Worm (Caenorhabditis elegans): ENCODE results near the gene cytb-5.1.
"Not testable (repeated sequence)": the region's sequence is repeated elsewhere in the genome, so short reads cannot be mapped to it uniquely, and the experiment has no call there.

cytb-5.1 gene

ce11 chrX:13969257-13969968 is 32.3 kb upstream of the cytb-5.1 start (continued):
- TF ChIP-seq nhr-11 (tag; optimal IDR thresholded peaks at IDR 0.05) (peak; percentile 78), cey-2 (tag; optimal IDR thresholded peaks at IDR 0.05; ENCODE audit: borderline replicate concordance, insufficient read depth) (no peak), nhr-102 (tag; optimal IDR thresholded peaks at IDR 0.05) (peak; percentile 44), hif-1 (tag; optimal IDR thresholded peaks at IDR 0.05) (peak; percentile 23 to 73), set-16 (GFP tag; IDR thresholded peaks at IDR 0.05) (peak; percentile 89), daf-16 (GFP tag; optimal IDR thresholded peaks at IDR 0.05) (peak in 1 of 2 experiments; percentile 83), daf-16 (tag; optimal IDR thresholded peaks at IDR 0.05) (peak; percentile 71), pha-4 (GFP tag; IDR thresholded peaks at IDR 0.05) (peak; percentile 69), pha-4 (tag; optimal IDR thresholded peaks at IDR 0.05) (no peak), nhr-10 (tag; optimal IDR thresholded peaks at IDR 0.05) (peak; percentile 46), dmd-6 (GFP tag; IDR thresholded peaks at IDR 0.05) (peak; percentile 75), mes-2 (tag; optimal IDR thresholded peaks at IDR 0.05; ENCODE audit: poor library complexity, severe bottlenecking) (peak; percentile 69), lin-1 (GFP tag; IDR thresholded peaks at IDR 0.05) (no peak), T26A8.4 (GFP tag; IDR thresholded peaks at IDR 0.05) (0 out of 2 replicates have a peak, but pooled peaks have one; percentile 40), nhr-28 (tag; optimal IDR thresholded peaks at IDR 0.05) (peak; percentile 85), pqm-1 (tag; optimal IDR thresholded peaks at IDR 0.05) (peak; percentile 25), mdl-1 (tag; optimal IDR thresholded peaks at IDR 0.05) (peak; percentile 58 to 93), lsy-2 (tag; optimal IDR thresholded peaks at IDR 0.05) (peak; percentile 78 to 80), unc-62 (GFP tag; optimal IDR thresholded peaks at IDR 0.05 in 1 of 2) (peak in 1 of 2 experiments; percentile 98), unc-62 (tag; optimal IDR thresholded peaks at IDR 0.05) (no peak)

ce11 chrX:13973086-13973485 is 28.6 kb upstream of the cytb-5.1 start:
- peak; percentile 75 for TF ChIP-seq Y48G9A.11 (GFP tag; IDR thresholded peaks at IDR 0.05)
- TF ChIP-seq nhr-41 (GFP tag; IDR thresholded peaks at IDR 0.05), result peak; percentile 87
- peak; percentile 90 for TF ChIP-seq dmd-8 (GFP tag; IDR thresholded peaks at IDR 0.05)
- peak; percentile 62; the same call in 1 of the 2 replicates for TF ChIP-seq mdt-29 (GFP tag; IDR thresholded peaks at IDR 0.05)
- peak; percentile 68 for TF ChIP-seq madf-9 (GFP tag; conservative IDR thresholded peaks at IDR 0.05)
- TF ChIP-seq lim-7 (GFP tag; IDR thresholded peaks at IDR 0.05), result peak; percentile 96
- peak; percentile 47; the same call in 1 of the 2 replicates for TF ChIP-seq saeg-2 (GFP tag; IDR thresholded peaks at IDR 0.05)
- peak; percentile 32; the same call in 1 of the 2 replicates for TF ChIP-seq hmg-1.1 (GFP tag; IDR thresholded peaks at IDR 0.05)
- TF ChIP-seq F26F4.8 (GFP tag; conservative IDR thresholded peaks at IDR 0.05), result peak; percentile 94
- TF ChIP-seq arid-1 (GFP tag; conservative IDR thresholded peaks at IDR 0.05), result peak; percentile 75
- TF ChIP-seq Y105C5A.15 (GFP tag; IDR thresholded peaks at IDR 0.05), result peak; percentile 62; the same call in 1 of the 2 replicates
- peak; percentile 33; the same call in 1 of the 2 replicates for TF ChIP-seq lin-29 (GFP tag; IDR thresholded peaks at IDR 0.05)
- peak; percentile 93 for TF ChIP-seq pha-4 (GFP tag; IDR thresholded peaks at IDR 0.05)
- not testable (repeated sequence) for TF ChIP-seq pha-4 (tag; optimal IDR thresholded peaks at IDR 0.05)
- TF ChIP-seq T26A8.4 (GFP tag; IDR thresholded peaks at IDR 0.05), result peak; percentile 81
- TF ChIP-seq madf-5 (GFP tag; IDR thresholded peaks at IDR 0.05), result peak; percentile 77 to 83; a peak in 3 of 4 replicates
- TF ChIP-seq tra-1 (GFP tag; IDR thresholded peaks at IDR 0.05), result peak; percentile 93
- TF ChIP-seq ZK337.2 (GFP tag; IDR thresholded peaks at IDR 0.05), result peak; percentile 52; the same call in 1 of the 2 replicates
- peak; percentile 76 for TF ChIP-seq php-3 (GFP tag; IDR thresholded peaks at IDR 0.05)
- peak; percentile 89 for TF ChIP-seq snpc-1.2 (GFP tag; IDR thresholded peaks at IDR 0.05)
- TF ChIP-seq dmd-9 (GFP tag; IDR thresholded peaks at IDR 0.05), result peak; percentile 86
- peak; percentile 90 for TF ChIP-seq egl-43 (GFP tag; IDR thresholded peaks at IDR 0.05)
- TF ChIP-seq F44E2.7 (GFP tag; IDR thresholded peaks at IDR 0.05), result peak; percentile 76; the same call in 1 of the 2 replicates
- TF ChIP-seq lin-1 (GFP tag; IDR thresholded peaks at IDR 0.05), result peak; percentile 81
- TF ChIP-seq dmd-6 (GFP tag; IDR thresholded peaks at IDR 0.05), result peak; percentile 52; the same call in 1 of the 2 replicates
- peak; percentile 72 for TF ChIP-seq vab-7 (GFP tag; IDR thresholded peaks at IDR 0.05)
- TF ChIP-seq mes-2 (tag; optimal IDR thresholded peaks at IDR 0.05; ENCODE audit: poor library complexity, severe bottlenecking), result peak; percentile 24
- TF ChIP-seq D1046.2 (GFP tag; IDR thresholded peaks at IDR 0.05), result 0 out of 2 replicates have a peak, but pooled peaks have one; percentile 51
- TF ChIP-seq zfp-3 (GFP tag; conservative IDR thresholded peaks at IDR 0.05), result 0 out of 2 replicates have a peak, but pooled peaks have one; percentile 54
- TF ChIP-seq ceh-20 (GFP tag; IDR thresholded peaks at IDR 0.05), result peak; percentile 48; the same call in 1 of the 2 replicates
- TF ChIP-seq lin-38 (GFP tag; IDR thresholded peaks at IDR 0.05), result peak; percentile 74
- peak; percentile 68; the same call in 1 of the 2 replicates for TF ChIP-seq ctbp-1 (GFP tag; IDR thresholded peaks at IDR 0.05)

Data from whole organism, L4 larva.